Fruit fly (Drosophila melanogaster): ENCODE results near the gene Tsp66E.

Tsp66E gene

dm6 chr3L:8920710-8921109 lies 8.4 kb downstream of the Tsp66E start (continued):
- TF ChIP-seq CG9437 (GFP tag; optimal IDR thresholded peaks at IDR 0.05) (peak; percentile 17), mld (GFP tag; IDR thresholded peaks at IDR 0.05; ENCODE audit: partially characterized antibody) (no peak), B-H1 (GFP tag; IDR thresholded peaks at IDR 0.05) (peak; percentile 60; the same call in 2 of the 3 replicates), CG13624 (GFP tag; optimal IDR thresholded peaks at IDR 0.05) (no peak), CG11695 (GFP tag; IDR thresholded peaks at IDR 0.05) (peak; percentile 47; the same call in 2 of the 3 replicates), az2 (GFP tag; optimal IDR thresholded peaks at IDR 0.05) (peak; percentile 52), CG16813 (GFP tag; IDR thresholded peaks at IDR 0.05; ENCODE audit: partially characterized antibody) (no peak), CG31388 (GFP tag; optimal IDR thresholded peaks at IDR 0.05) (peak; percentile 14), Fer3 (tag; optimal IDR thresholded peaks at IDR 0.05) (peak; percentile 64), CG1529 (GFP tag; optimal IDR thresholded peaks at IDR 0.05) (peak; percentile 54), dmrt99B (tag; optimal IDR thresholded peaks at IDR 0.05) (peak; percentile 90), Mes4 (GFP tag; optimal IDR thresholded peaks at IDR 0.05) (peak; percentile 49), chm (GFP tag; IDR thresholded peaks at IDR 0.05) (no peak), onecut (GFP tag; IDR thresholded peaks at IDR 0.05) (peak; percentile 53), chif (GFP tag; optimal IDR thresholded peaks at IDR 0.05) (peak; percentile 10 to 57), tx (GFP tag; optimal IDR thresholded peaks at IDR 0.05) (no peak), sr (GFP tag; IDR thresholded peaks at IDR 0.05) (no peak), nerfin-1 (tag; optimal IDR thresholded peaks at IDR 0.05) (peak; percentile 35), HLH3B (GFP tag; IDR thresholded peaks at IDR 0.05) (peak; percentile 69; the same call in 1 of the 2 replicates), CG17385 (GFP tag; optimal IDR thresholded peaks at IDR 0.05) (peak; percentile 59), Atf3 (GFP tag; optimal IDR thresholded peaks at IDR 0.05) (no peak), CG14014 (GFP tag; IDR thresholded peaks at IDR 0.05) (peak; percentile 54; the same call in 1 of the 2 replicates), Eip74EF (GFP tag; optimal IDR thresholded peaks at IDR 0.05) (peak in 1 of 2 experiments; percentile 50), croc (GFP tag; conservative IDR thresholded peaks at IDR 0.05) (peak; percentile 26; the same call in 2 of the 3 replicates), Hmx (GFP tag; optimal IDR thresholded peaks at IDR 0.05) (no peak), corto (GFP tag; optimal IDR thresholded peaks at IDR 0.05) (no peak), CG11398 (GFP tag; optimal IDR thresholded peaks at IDR 0.05) (peak; percentile 16), CG9609 (GFP tag; optimal IDR thresholded peaks at IDR 0.05) (peak; percentile 30), CG1602 (GFP tag; optimal IDR thresholded peaks at IDR 0.05) (peak; percentile 37), BtbVII (GFP tag; optimal IDR thresholded peaks at IDR 0.05) (peak; percentile 50), CG17359 (tag; optimal IDR thresholded peaks at IDR 0.05) (peak; percentile 87), Ssrp (tag; optimal IDR thresholded peaks at IDR 0.05) (peak; percentile 54), stwl (tag; optimal IDR thresholded peaks at IDR 0.05) (no peak), CG10979 (tag; optimal IDR thresholded peaks at IDR 0.05) (peak; percentile 51), CG14667 (GFP tag; IDR thresholded peaks at IDR 0.05) (peak; percentile 54), gro (GFP tag; optimal IDR thresholded peaks at IDR 0.05) (peak; percentile 36), Atf-2 (GFP tag; optimal IDR thresholded peaks at IDR 0.05) (no peak), hb (GFP tag; IDR thresholded peaks at IDR 0.05; ENCODE audit: partially characterized antibody) (no peak), CG4730 (GFP tag; IDR thresholded peaks at IDR 0.05) (peak; percentile 55; the same call in 1 of the 2 replicates), CG16779 (GFP tag; IDR thresholded peaks at IDR 0.05) (no peak), Doc3 (GFP tag; IDR thresholded peaks at IDR 0.05; ENCODE audit: partially characterized antibody) (no peak), CG17912 (GFP tag; optimal IDR thresholded peaks at IDR 0.05) (no peak), C15 (GFP tag; IDR thresholded peaks at IDR 0.05) (no peak), CG13894 (tag; optimal IDR thresholded peaks at IDR 0.05) (peak; percentile 26), CG6765 (GFP tag; optimal IDR thresholded peaks at IDR 0.05) (peak; percentile 45), Hmr (GFP tag; optimal IDR thresholded peaks at IDR 0.05) (peak; percentile 49), CG4854 (GFP tag; optimal IDR thresholded peaks at IDR 0.05) (peak; percentile 36), CG10543 (GFP tag; optimal IDR thresholded peaks at IDR 0.05) (no peak), Dip2 (GFP tag; IDR thresholded peaks at IDR 0.05) (no peak), CG14050 (GFP tag; IDR thresholded peaks at IDR 0.05) (peak; percentile 51; the same call in 2 of the 3 replicates)
